Fruit fly (Drosophila melanogaster) whole organism, embryonic: ENCODE results near the gene Ror.

Experiments used
- Abd-B ChIP-seq: fragments of 200-800 bp; sonication (Bioruptor generic); optimal IDR thresholded peaks from 2 replicates; lab custom pipeline; 2018; ENCODE audit warnings: missing biosample characterization, mild to moderate bottlenecking, missing genetic modification characterization, moderate library complexity
- Atf3 ChIP-seq: fragments of 200-800 bp; sonication (Bioruptor generic); optimal IDR thresholded peaks from 3 replicates; lab custom pipeline; 2016; ENCODE audit warnings: missing biosample characterization, missing genetic modification characterization
- CG11247 ChIP-seq: fragments of 200-800 bp; sonication (Bioruptor generic); IDR thresholded peaks from 2 replicates; pipeline ENCODE4 v1.3.6; 2022; ENCODE audit warnings: missing biosample characterization, missing genetic modification characterization
- CG11696 ChIP-seq: fragments of 200-800 bp; sonication (Bioruptor generic); IDR thresholded peaks from 2 replicates; pipeline ENCODE4 v1.3.6; 2022; ENCODE audit warnings: missing biosample characterization, missing genetic modification characterization
- CG12942 ChIP-seq: fragments of 200-800 bp; sonication (Bioruptor generic); optimal IDR thresholded peaks from 3 replicates; lab custom pipeline; 2016; ENCODE audit warnings: missing biosample characterization, missing genetic modification characterization
- CG13424 ChIP-seq: fragments of 200-800 bp; sonication (Bioruptor generic); optimal IDR thresholded peaks from 2 replicates; lab custom pipeline; 2019; ENCODE audit warnings: missing biosample characterization, mild to moderate bottlenecking, missing genetic modification characterization, moderate library complexity
- CG15479 ChIP-seq: fragments of 200-800 bp; sonication (Bioruptor generic); optimal IDR thresholded peaks from 3 replicates; lab custom pipeline; 2019; ENCODE audit warnings: missing biosample characterization, mild to moderate bottlenecking, missing genetic modification characterization, moderate library complexity
- CG16815 ChIP-seq: fragments of 200-800 bp; sonication (Bioruptor generic); optimal IDR thresholded peaks from 3 replicates; lab custom pipeline; 2017; ENCODE audit warnings: missing biosample characterization, mild to moderate bottlenecking, missing genetic modification characterization
- CG16863 ChIP-seq: fragments of 200-800 bp; sonication (Bioruptor generic); optimal IDR thresholded peaks from 3 replicates; lab custom pipeline; 2016; ENCODE audit warnings: missing biosample characterization, missing genetic modification characterization
- CG17829 ChIP-seq: fragments of 200-800 bp; optimal IDR thresholded peaks from 2 replicates; lab custom pipeline; 2019; ENCODE audit warnings: missing biosample characterization, mild to moderate bottlenecking, missing genetic modification characterization, moderate library complexity
- CG31388 ChIP-seq: fragments of 200-800 bp; sonication (Bioruptor generic); optimal IDR thresholded peaks from 2 replicates; lab custom pipeline; 2016; ENCODE audit warnings: missing biosample characterization, missing genetic modification characterization
- CG34422 ChIP-seq: fragments of 200-800 bp; sonication (Bioruptor generic); IDR thresholded peaks from 3 replicates; pipeline ENCODE4 v1.3.6; 2022; ENCODE audit warnings: missing biosample characterization, missing genetic modification characterization
- CG3995 ChIP-seq: fragments of 200-800 bp; sonication (Bioruptor generic); optimal IDR thresholded peaks from 3 replicates; lab custom pipeline; 2016; ENCODE audit warnings: missing biosample characterization, missing genetic modification characterization
- CG6791 ChIP-seq: fragments of 200-800 bp; sonication (Bioruptor generic); IDR thresholded peaks from 3 replicates; pipeline ENCODE4 v1.3.6; 2022; ENCODE audit warnings: missing biosample characterization, missing genetic modification characterization; ENCODE audit not compliant: partially characterized antibody
- CHES-1-like ChIP-seq: fragments of 200-800 bp; sonication (Bioruptor generic); optimal IDR thresholded peaks from 2 replicates; lab custom pipeline; 2016; ENCODE audit warnings: missing biosample characterization, missing genetic modification characterization
- CoRest ChIP-seq: fragments of 200-800 bp; sonication (Bioruptor generic); optimal IDR thresholded peaks from 3 replicates; lab custom pipeline; 2018; ENCODE audit warnings: missing biosample characterization, mild to moderate bottlenecking, missing genetic modification characterization, moderate library complexity
- Dip2 ChIP-seq: fragments of 200-800 bp; sonication (Bioruptor generic); IDR thresholded peaks from 2 replicates; pipeline ENCODE4 v1.3.6; 2022; ENCODE audit warnings: missing biosample characterization, missing genetic modification characterization
- Dp ChIP-seq: fragments of 200-800 bp; sonication (Bioruptor generic); optimal IDR thresholded peaks from 2 replicates; lab custom pipeline; 2018; ENCODE audit warnings: missing biosample characterization, mild to moderate bottlenecking, missing genetic modification characterization, moderate library complexity
- Gsc ChIP-seq: fragments of 200-800 bp; sonication (Bioruptor generic); IDR thresholded peaks from 2 replicates; pipeline ENCODE4 v1.3.6; 2022; ENCODE audit warnings: missing biosample characterization, missing genetic modification characterization
- Kr ChIP-seq: fragments of 200-800 bp; sonication (Bioruptor generic); optimal IDR thresholded peaks from 2 replicates; lab custom pipeline; 2017; ENCODE audit warnings: missing biosample characterization, mild to moderate bottlenecking, missing genetic modification characterization
- Poxn ChIP-seq: fragments of 200-800 bp; sonication (Bioruptor generic); IDR thresholded peaks from 2 replicates; pipeline ENCODE4 v1.3.6; 2022; ENCODE audit warnings: missing biosample characterization, missing genetic modification characterization
- Scr ChIP-seq: fragments of 200-800 bp; sonication (Bioruptor generic); IDR thresholded peaks from 2 replicates; pipeline ENCODE4 v1.3.6; 2022; ENCODE audit warnings: missing biosample characterization, missing genetic modification characterization; ENCODE audit not compliant: partially characterized antibody
- Sry-δ ChIP-seq: fragments of 200-800 bp; sonication (Bioruptor generic); optimal IDR thresholded peaks from 2 replicates; lab custom pipeline; 2016; ENCODE audit warnings: missing biosample characterization, missing genetic modification characterization
- Xrp1 ChIP-seq: fragments of 200-800 bp; sonication (Bioruptor generic); IDR thresholded peaks from 2 replicates; pipeline ENCODE4 v1.3.6; 2022; ENCODE audit warnings: missing biosample characterization, missing genetic modification characterization
- YL-1 ChIP-seq: fragments of 200-800 bp; sonication (Bioruptor generic); optimal IDR thresholded peaks from 3 replicates; lab custom pipeline; 2017; ENCODE audit warnings: missing biosample characterization, mild to moderate bottlenecking, missing genetic modification characterization
- ase ChIP-seq: fragments of 200-800 bp; sonication (Bioruptor generic); IDR thresholded peaks from 3 replicates; pipeline ENCODE4 v1.3.6; 2022; ENCODE audit warnings: missing biosample characterization, missing genetic modification characterization
- ato ChIP-seq: fragments of 200-800 bp; sonication (Bioruptor generic); IDR thresholded peaks from 2 replicates; pipeline ENCODE4 v1.3.6; 2022; ENCODE audit warnings: missing biosample characterization, missing genetic modification characterization; ENCODE audit not compliant: partially characterized antibody
- ci ChIP-seq: fragments of 200-800 bp; sonication (Bioruptor generic); IDR thresholded peaks from 3 replicates; pipeline ENCODE4 v1.3.6; 2022; ENCODE audit warnings: missing biosample characterization, missing genetic modification characterization
- disco-r ChIP-seq: fragments of 200-800 bp; sonication (Bioruptor generic); optimal IDR thresholded peaks from 2 replicates; lab custom pipeline; 2016; ENCODE audit warnings: missing biosample characterization, missing genetic modification characterization
- emc ChIP-seq: fragments of 200-800 bp; sonication (Bioruptor generic); optimal IDR thresholded peaks from 2 replicates; lab custom pipeline; 2016; ENCODE audit warnings: missing biosample characterization, missing genetic modification characterization
- gfzf ChIP-seq: fragments of 200-800 bp; sonication (Bioruptor generic); optimal IDR thresholded peaks from 2 replicates; lab custom pipeline; 2016; ENCODE audit warnings: missing biosample characterization, mild to moderate bottlenecking, missing genetic modification characterization, moderate library complexity
- h ChIP-seq: fragments of >200 bp; optimal IDR thresholded peaks from 2 replicates; lab custom pipeline; 2017
- hb ChIP-seq: fragments of 200-800 bp; sonication (Bioruptor generic); IDR thresholded peaks from 3 replicates; pipeline ENCODE4 v1.3.6; 2022; ENCODE audit warnings: missing biosample characterization, missing genetic modification characterization; ENCODE audit not compliant: partially characterized antibody
- insv ChIP-seq, 2 experiments: fragments of 200-800 bp; sonication (Bioruptor generic); optimal IDR thresholded peaks; 3 replicates each; lab custom pipeline; 2016 to 2018; ENCODE audit warnings: missing biosample characterization in 2 of 2, missing genetic modification characterization in 2 of 2
- jigr1 ChIP-seq: fragments of 200-800 bp; sonication (Bioruptor generic); IDR thresholded peaks from 3 replicates; pipeline ENCODE4 v1.3.6; 2022; ENCODE audit warnings: missing biosample characterization, missing genetic modification characterization
- kay ChIP-seq: fragments of 200-800 bp; sonication (Bioruptor generic); optimal IDR thresholded peaks from 2 replicates; lab custom pipeline; 2016; ENCODE audit warnings: missing biosample characterization, missing genetic modification characterization
- knrl ChIP-seq: fragments of 200-800 bp; sonication (Bioruptor generic); IDR thresholded peaks from 3 replicates; pipeline ENCODE4 v1.3.6; 2022; ENCODE audit warnings: missing biosample characterization, missing genetic modification characterization; ENCODE audit not compliant: partially characterized antibody
- lmd ChIP-seq: fragments of 200-800 bp; sonication (Bioruptor generic); IDR thresholded peaks from 2 replicates; pipeline ENCODE4 v1.3.6; 2022; ENCODE audit warnings: missing biosample characterization, missing genetic modification characterization
- odd ChIP-seq: fragments of 200-800 bp; sonication (Bioruptor generic); optimal IDR thresholded peaks from 2 replicates; lab custom pipeline; 2017; ENCODE audit warnings: missing biosample characterization, mild to moderate bottlenecking, missing genetic modification characterization
- pan ChIP-seq, 4 experiments: fragments of >200 bp in 3 of 4; fragments of 200-800 bp in 1 of 4; sonication (Bioruptor generic) in 1 of 4; optimal IDR thresholded peaks in 3 of 4; IDR thresholded peaks in 1 of 4; 2 replicates each; pipeline versions ENCODE4 v1.3.6 to Lab custom; 2017 to 2022; ENCODE audit warnings: missing biosample characterization in 2 of 4, missing genetic modification characterization in 2 of 4, mixed read lengths in 1 of 4
- pb ChIP-seq: fragments of 200-800 bp; sonication (Bioruptor generic); optimal IDR thresholded peaks from 3 replicates; lab custom pipeline; 2016; ENCODE audit warnings: missing biosample characterization, missing genetic modification characterization
- pfk ChIP-seq: fragments of 200-800 bp; sonication (Bioruptor generic); optimal IDR thresholded peaks from 2 replicates; lab custom pipeline; 2018; ENCODE audit warnings: missing biosample characterization, mild to moderate bottlenecking, missing genetic modification characterization, moderate library complexity
- ranshi ChIP-seq: fragments of 200-800 bp; sonication (Bioruptor generic); IDR thresholded peaks from 2 replicates; pipeline ENCODE4 v1.3.6; 2022; ENCODE audit warnings: missing biosample characterization, missing genetic modification characterization
- repo ChIP-seq: fragments of 200-800 bp; sonication (Bioruptor generic); optimal IDR thresholded peaks from 2 replicates; lab custom pipeline; 2016; ENCODE audit warnings: missing biosample characterization, missing genetic modification characterization
- sens ChIP-seq: fragments of 200-800 bp; sonication (Bioruptor generic); peaks from one replicate; lab custom pipeline; 2016; ENCODE audit warnings: missing biosample characterization, missing genetic modification characterization
- sima ChIP-seq: fragments of 200-800 bp; sonication (Bioruptor generic); optimal IDR thresholded peaks from 2 replicates; lab custom pipeline; 2016; ENCODE audit warnings: missing biosample characterization, missing genetic modification characterization
- slp2 ChIP-seq: fragments of 200-800 bp; sonication (Bioruptor generic); optimal IDR thresholded peaks from 2 replicates; lab custom pipeline; 2016; ENCODE audit warnings: missing biosample characterization, missing genetic modification characterization
- tin ChIP-seq: fragments of 200-800 bp; sonication (Bioruptor generic); optimal IDR thresholded peaks from 3 replicates; lab custom pipeline; 2016; ENCODE audit warnings: missing biosample characterization, missing genetic modification characterization
- tio ChIP-seq: fragments of 200-800 bp; sonication (Bioruptor generic); optimal IDR thresholded peaks from 2 replicates; lab custom pipeline; 2017; ENCODE audit warnings: missing biosample characterization, missing genetic modification characterization, inconsistent platforms
- vfl ChIP-seq: fragments of 200-800 bp; sonication (Bioruptor generic); optimal IDR thresholded peaks from 2 replicates; lab custom pipeline; 2016; ENCODE audit warnings: missing biosample characterization, missing genetic modification characterization
- wek ChIP-seq: fragments of 200-800 bp; sonication (Bioruptor generic); optimal IDR thresholded peaks from 3 replicates; lab custom pipeline; 2018; ENCODE audit warnings: missing biosample characterization, mild to moderate bottlenecking, missing genetic modification characterization, moderate library complexity

Gene Ror

dm6 chr2L:10292066-10292560, 40.5 kb downstream of the Ror start, which contains the start of gene Ufd4 (continued):
- peak; percentile 46 for TF ChIP-seq vfl
- peak; percentile 45 for TF ChIP-seq slp2 (GFP tag; lab: Kevin White, UChicago)
- no peak for TF ChIP-seq ase (GFP tag; lab: Robert Waterston, UW)
- TF ChIP-seq Atf3 (GFP tag; lab: Kevin White, UChicago) = no peak
- TF ChIP-seq ato = no peak; the same call in 1 of the 2 replicates
- TF ChIP-seq pb (GFP tag; lab: Kevin White, UChicago) = no peak
- peak; percentile 5 for TF ChIP-seq emc
- no peak for TF ChIP-seq CG11247 (GFP tag; lab: Robert Waterston, UW)
- peak; percentile 55 for TF ChIP-seq Scr (GFP tag; lab: Robert Waterston, UW)
- peak; percentile 79 for TF ChIP-seq Xrp1
- TF ChIP-seq Kr (GFP tag; lab: Kevin White, UChicago) = no peak
- no peak for TF ChIP-seq sima
- no peak for TF ChIP-seq knrl (GFP tag; lab: Robert Waterston, UW)
- peak; percentile 25 for TF ChIP-seq repo (GFP tag; lab: Kevin White, UChicago)
- no peak for TF ChIP-seq jigr1
- no peak for TF ChIP-seq kay
- peak; percentile 7 for TF ChIP-seq CG12942 (GFP tag; lab: Kevin White, UChicago)
- no peak for TF ChIP-seq hb (GFP tag; lab: Robert Waterston, UW)
- no peak for TF ChIP-seq h
- TF ChIP-seq CG15479 = no peak
- no peak for TF ChIP-seq Gsc (GFP tag; lab: Robert Waterston, UW)
- peak; percentile 14 for TF ChIP-seq gfzf (GFP tag; lab: Kevin White, UChicago)
- no peak for TF ChIP-seq lmd
- peak; percentile 42 for TF ChIP-seq CHES-1-like (GFP tag; lab: Kevin White, UChicago)
- peak; percentile 98 for TF ChIP-seq wek
- peak; percentile 63 for TF ChIP-seq CG16863
- no peak for TF ChIP-seq CG34422 (GFP tag; lab: Robert Waterston, UW)
- TF ChIP-seq CoRest = no peak
- TF ChIP-seq CG3995 (GFP tag; lab: Kevin White, UChicago) = peak; percentile 49
- TF ChIP-seq Sry-δ = peak; percentile 87
- peak; percentile 73 for TF ChIP-seq CG13424
- TF ChIP-seq CG6791 (GFP tag; lab: Robert Waterston, UW) = no peak
- TF ChIP-seq tin (GFP tag; lab: Kevin White, UChicago) = peak; percentile 68
- no peak for TF ChIP-seq insv (GFP tag; optimal IDR thresholded peaks at IDR 0.05; lab: Kevin White, UChicago)
- no peak for TF ChIP-seq disco-r (GFP tag; lab: Kevin White, UChicago)
- no peak for TF ChIP-seq odd (GFP tag; lab: Kevin White, UChicago)
- TF ChIP-seq Abd-B (GFP tag; lab: Kevin White, UChicago) = no peak
- TF ChIP-seq sens (GFP tag; lab: Kevin White, UChicago) = peak; percentile 93
- TF ChIP-seq Poxn (GFP tag; lab: Robert Waterston, UW) = no peak
- no peak for TF ChIP-seq pan (optimal IDR thresholded peaks at IDR 0.05; lab: Kevin White, UChicago)
- TF ChIP-seq pan (GFP tag; optimal IDR thresholded peaks at IDR 0.05 in 1 of 2, IDR thresholded peaks at IDR 0.05 in 1 of 2) = no peak
- no peak for TF ChIP-seq Dip2
- TF ChIP-seq Dp (GFP tag; lab: Kevin White, UChicago) = peak; percentile 16
- peak; percentile 83 for TF ChIP-seq CG17829 (tag; lab: Kevin White, UChicago)
- peak; percentile 37 for TF ChIP-seq YL-1 (GFP tag; lab: Kevin White, UChicago)
- peak; percentile 47 for TF ChIP-seq pfk (GFP tag; lab: Kevin White, UChicago)
- TF ChIP-seq CG16815 = peak; percentile 0
- no peak; the same call in 1 of the 2 replicates for TF ChIP-seq ranshi
- TF ChIP-seq tio = no peak
- peak; percentile 11 for TF ChIP-seq CG31388 (GFP tag; lab: Kevin White, UChicago)
- TF ChIP-seq ci = no peak; the same call in 2 of the 3 replicates
- peak; percentile 40; the same call in 1 of the 2 replicates for TF ChIP-seq CG11696 (GFP tag; lab: Robert Waterston, UW)
